Fruit fly (Drosophila melanogaster) ovary, adult (tissue): ENCODE data around the gene CG10589.

ENCODE experiments used
- CG17801 ChIP-seq: fragments of 200-800 bp; optimal IDR thresholded peaks from 2 replicates; lab custom pipeline; 2019; ENCODE audit warnings: missing biosample characterization, mild to moderate bottlenecking, missing genetic modification characterization, moderate library complexity; ENCODE audit not compliant: partially characterized antibody

The CG10589 gene

dm6 chr3L:20952622-20953618, 25.3 kb downstream of the CG10589 start:
- no peak for TF ChIP-seq CG17801 (GFP tag; lab: Kevin White, UChicago)

- TF ChIP-seq CG17801 (GFP tag; lab: Kevin White, UChicago) = no peak
Measured at dm6 chr3L:20954118-20954517, 26.5 kb downstream of the CG10589 start.

dm6 chr3L:20956650-20957049, 29.0 kb downstream of the CG10589 start, which contains the start of the genes Sems and CG10588:
Gene Sems (minus strand): TSS chr3L:20956750.
Gene CG10588 (plus strand): TSS chr3L:20956934.
- TF ChIP-seq CG17801 (GFP tag; lab: Kevin White, UChicago) = no peak

- TF ChIP-seq CG17801 (GFP tag; lab: Kevin White, UChicago) = no peak
Measured at dm6 chr3L:20961286-20961685, 33.7 kb downstream of the CG10589 start, which contains the start of gene CG11037. Gene CG11037 (minus strand): TSS chr3L:20961386.

- TF ChIP-seq CG17801 (GFP tag; lab: Kevin White, UChicago) = no peak
Measured at dm6 chr3L:20962455-20962854, 34.8 kb downstream of the CG10589 start, which contains the start of gene CG10587. Gene CG10587 (minus strand): TSS chr3L:20962555.

dm6 chr3L:20966662-20967061, 39.0 kb downstream of the CG10589 start, which contains the start of gene CG12983:
Gene CG12983 (minus strand): TSS chr3L:20966762.
- TF ChIP-seq CG17801 (GFP tag; lab: Kevin White, UChicago) = no peak

- TF ChIP-seq CG17801 (GFP tag; lab: Kevin White, UChicago) = no peak
Measured at dm6 chr3L:20970563-20970962, 42.9 kb downstream of the CG10589 start, which contains the start of gene CG33287. Gene CG33287 (minus strand): TSS chr3L:20970663.

dm6 chr3L:20974600-20974999, 47.0 kb downstream of the CG10589 start, which contains the start of gene CG33286:
Gene CG33286 (minus strand): TSS chr3L:20974700.
- TF ChIP-seq CG17801 (GFP tag; lab: Kevin White, UChicago) = no peak

dm6 chr3L:20976383-20976782, 48.8 kb downstream of the CG10589 start:
- TF ChIP-seq CG17801 (GFP tag; lab: Kevin White, UChicago) = no peak

- TF ChIP-seq CG17801 (GFP tag; lab: Kevin White, UChicago) = no peak
Measured at dm6 chr3L:20976967-20977720, 49.5 kb downstream of the CG10589 start.
